Fruit fly (Drosophila melanogaster) whole organism, embryonic: ENCODE measurements around the gene CG31542.

Source experiments
- Atf6 ChIP-seq: fragments of 200-800 bp; sonication (Bioruptor generic); IDR thresholded peaks from 2 replicates; pipeline ENCODE4 v1.3.6; 2022; ENCODE audit warnings: missing biosample characterization, missing genetic modification characterization
- Awh ChIP-seq: fragments of 200-800 bp; sonication (Bioruptor generic); IDR thresholded peaks from 2 replicates; pipeline ENCODE4, ENCODE4 v1.3.6; 2022; ENCODE audit warnings: missing biosample characterization, missing genetic modification characterization
- CG10431 ChIP-seq: fragments of 200-800 bp; sonication (Bioruptor generic); optimal IDR thresholded peaks from 3 replicates; lab custom pipeline; 2018; ENCODE audit warnings: missing biosample characterization, mild to moderate bottlenecking, missing genetic modification characterization
- CG10959 ChIP-seq: fragments of 200-800 bp; sonication (Bioruptor generic); IDR thresholded peaks from 2 replicates; pipeline ENCODE4 v1.3.6; 2022; ENCODE audit warnings: missing biosample characterization, missing genetic modification characterization
- CG11085 ChIP-seq: fragments of 200-800 bp; sonication (Bioruptor generic); IDR thresholded peaks from 2 replicates; pipeline ENCODE4 v1.3.6; 2022; ENCODE audit warnings: missing biosample characterization, missing genetic modification characterization
- CG12219 ChIP-seq: fragments of 200-800 bp; sonication (Bioruptor generic); optimal IDR thresholded peaks from 3 replicates; lab custom pipeline; 2018; ENCODE audit warnings: missing biosample characterization, mild to moderate bottlenecking, missing genetic modification characterization
- CG12299 ChIP-seq: fragments of 200-800 bp; sonication (Bioruptor generic); optimal IDR thresholded peaks from 2 replicates; lab custom pipeline; 2018; ENCODE audit warnings: missing biosample characterization, mild to moderate bottlenecking, missing genetic modification characterization
- CG13287 ChIP-seq: fragments of 200-800 bp; sonication (Bioruptor generic); IDR thresholded peaks from 2 replicates; pipeline ENCODE4 v1.3.6; 2022; ENCODE audit warnings: missing biosample characterization, missing genetic modification characterization; ENCODE audit not compliant: partially characterized antibody
- CG13894 ChIP-seq: fragments of 200-800 bp; sonication (Bioruptor generic); optimal IDR thresholded peaks from 3 replicates; lab custom pipeline; 2018; ENCODE audit warnings: missing biosample characterization, mild to moderate bottlenecking, missing genetic modification characterization, moderate library complexity
- CG14050 ChIP-seq: fragments of 200-800 bp; sonication (Bioruptor generic); IDR thresholded peaks from 3 replicates; pipeline ENCODE4 v1.3.6; 2022; ENCODE audit warnings: missing biosample characterization, missing genetic modification characterization
- CG16863 ChIP-seq: fragments of 200-800 bp; sonication (Bioruptor generic); optimal IDR thresholded peaks from 3 replicates; lab custom pipeline; 2016; ENCODE audit warnings: missing biosample characterization, missing genetic modification characterization
- CG17568 ChIP-seq: fragments of 200-800 bp; sonication (Bioruptor generic); optimal IDR thresholded peaks from 2 replicates; lab custom pipeline; 2018; ENCODE audit warnings: missing biosample characterization, mild to moderate bottlenecking, missing genetic modification characterization, moderate library complexity
- CG18262 ChIP-seq: fragments of 200-800 bp; optimal IDR thresholded peaks from 3 replicates; lab custom pipeline; 2019; ENCODE audit warnings: missing biosample characterization, mild to moderate bottlenecking, missing genetic modification characterization, moderate library complexity
- CG2875 ChIP-seq: fragments of 200-800 bp; sonication (Bioruptor generic); optimal IDR thresholded peaks from 2 replicates; lab custom pipeline; 2017; ENCODE audit warnings: missing biosample characterization, mild to moderate bottlenecking, missing genetic modification characterization, missing genetic modification reagents
- CG30020 ChIP-seq: fragments of 200-800 bp; optimal IDR thresholded peaks from 2 replicates; lab custom pipeline; 2019; ENCODE audit warnings: missing biosample characterization, mild to moderate bottlenecking, missing genetic modification characterization, moderate library complexity
- CG32532 ChIP-seq: fragments of 200-800 bp; sonication (Bioruptor generic); IDR thresholded peaks from 2 replicates; pipeline ENCODE4 v1.3.6; 2022; ENCODE audit warnings: missing biosample characterization, missing genetic modification characterization
- CG33557 ChIP-seq: fragments of 200-800 bp; sonication (Bioruptor generic); optimal IDR thresholded peaks from 2 replicates; lab custom pipeline; 2019; ENCODE audit warnings: missing biosample characterization, mild to moderate bottlenecking, missing genetic modification characterization, moderate library complexity
- CG4617 ChIP-seq: fragments of 200-800 bp; sonication (Bioruptor generic); optimal IDR thresholded peaks from 3 replicates; lab custom pipeline; 2016; ENCODE audit warnings: missing biosample characterization, missing genetic modification characterization, borderline replicate concordance
- CG8290 ChIP-seq, 3 experiments: fragments of 200-800 bp; sonication (Bioruptor generic); optimal IDR thresholded peaks; 2 replicates each; lab custom pipeline; 2016 to 2019; ENCODE audit warnings: missing biosample characterization in 3 of 3, missing genetic modification characterization in 3 of 3, mild to moderate bottlenecking in 2 of 3, moderate library complexity in 1 of 3
- CG9215 ChIP-seq: fragments of 200-800 bp; sonication (Bioruptor generic); IDR thresholded peaks from 2 replicates; pipeline ENCODE4 v1.3.6; 2022; ENCODE audit warnings: missing biosample characterization, missing genetic modification characterization
- CG9609 ChIP-seq: fragments of 200-800 bp; sonication (Bioruptor generic); optimal IDR thresholded peaks from 3 replicates; lab custom pipeline; 2016; ENCODE audit warnings: missing biosample characterization, missing genetic modification characterization
- CG9817 ChIP-seq: fragments of 200-800 bp; sonication (Bioruptor generic); optimal IDR thresholded peaks from 2 replicates; lab custom pipeline; 2018; ENCODE audit warnings: missing biosample characterization, mild to moderate bottlenecking, missing genetic modification characterization, moderate library complexity
- Camta ChIP-seq: fragments of 200-800 bp; sonication (Bioruptor generic); optimal IDR thresholded peaks from 2 replicates; lab custom pipeline; 2016; ENCODE audit warnings: missing biosample characterization, missing genetic modification characterization
- Dip2 ChIP-seq: fragments of 200-800 bp; sonication (Bioruptor generic); IDR thresholded peaks from 2 replicates; pipeline ENCODE4 v1.3.6; 2022; ENCODE audit warnings: missing biosample characterization, missing genetic modification characterization
- E2f2 ChIP-seq: fragments of 200-800 bp; sonication (Bioruptor generic); IDR thresholded peaks from 2 replicates; pipeline ENCODE4 v1.3.6; 2022; ENCODE audit warnings: missing biosample characterization, missing genetic modification characterization
- Hr51 ChIP-seq, 2 experiments: fragments of 200-800 bp; sonication (Bioruptor generic); optimal IDR thresholded peaks; 2 replicates in 1 of 2; 3 replicates in 1 of 2; lab custom pipeline; 2016 to 2018; ENCODE audit warnings: missing biosample characterization in 2 of 2, missing genetic modification characterization in 2 of 2, mild to moderate bottlenecking in 1 of 2, moderate library complexity in 1 of 2
- MBD-R2 ChIP-seq: fragments of 200-800 bp; sonication (Bioruptor generic); IDR thresholded peaks from 2 replicates; pipeline ENCODE4 v1.3.6; 2022; ENCODE audit warnings: missing biosample characterization, missing genetic modification characterization
- NC2β ChIP-seq: fragments of 200-800 bp; sonication (Bioruptor generic); optimal IDR thresholded peaks from 2 replicates; lab custom pipeline; 2016; ENCODE audit warnings: missing biosample characterization, missing genetic modification characterization
- Poxn ChIP-seq: fragments of 200-800 bp; sonication (Bioruptor generic); IDR thresholded peaks from 2 replicates; pipeline ENCODE4 v1.3.6; 2022; ENCODE audit warnings: missing biosample characterization, missing genetic modification characterization
- Rfx ChIP-seq: fragments of 200-800 bp; sonication (Bioruptor generic); IDR thresholded peaks from 2 replicates; pipeline ENCODE4 v1.3.6; 2022; ENCODE audit warnings: missing biosample characterization, missing genetic modification characterization
- Taf1 ChIP-seq: fragments of 200-800 bp; sonication (Bioruptor generic); IDR thresholded peaks from 2 replicates; pipeline ENCODE4 v1.3.6; 2022; ENCODE audit warnings: missing biosample characterization, missing genetic modification characterization
- abd-A ChIP-seq: fragments of 200-800 bp; sonication (Bioruptor generic); optimal IDR thresholded peaks from 3 replicates; lab custom pipeline; 2019; ENCODE audit warnings: missing biosample characterization, mild to moderate bottlenecking, missing genetic modification characterization, moderate library complexity
- crol ChIP-seq: fragments of 200-800 bp; sonication (Bioruptor generic); IDR thresholded peaks from 2 replicates; pipeline ENCODE4 v1.3.6; 2022; ENCODE audit warnings: missing biosample characterization, missing genetic modification characterization
- dimm ChIP-seq: fragments of 200-800 bp; sonication (Bioruptor generic); IDR thresholded peaks from 2 replicates; pipeline ENCODE4 v1.3.6; 2022; ENCODE audit warnings: missing biosample characterization, missing genetic modification characterization
- dpn ChIP-seq, 2 experiments: fragments of 200-800 bp; sonication (Bioruptor generic); optimal IDR thresholded peaks; 3 replicates each; lab custom pipeline; 2016; ENCODE audit warnings: missing biosample characterization in 2 of 2, missing genetic modification characterization in 2 of 2
- esg ChIP-seq: fragments of 200-800 bp; sonication (Bioruptor generic); conservative IDR thresholded peaks from 2 replicates; pipeline ENCODE4 v1.3.6; 2022; ENCODE audit warnings: missing biosample characterization, missing genetic modification characterization
- fd96Cb ChIP-seq: fragments of 200-800 bp; sonication (Bioruptor generic); optimal IDR thresholded peaks from 2 replicates; lab custom pipeline; 2018; ENCODE audit warnings: missing biosample characterization, mild to moderate bottlenecking, missing genetic modification characterization, moderate library complexity
- grau ChIP-seq: fragments of 200-800 bp; optimal IDR thresholded peaks from 3 replicates; lab custom pipeline; 2019; ENCODE audit warnings: missing biosample characterization, mild to moderate bottlenecking, missing genetic modification characterization, moderate library complexity
- ham ChIP-seq: fragments of 200-800 bp; sonication (Bioruptor generic); IDR thresholded peaks from 2 replicates; pipeline ENCODE4 v1.3.6; 2022; ENCODE audit warnings: missing biosample characterization, missing genetic modification characterization
- insv ChIP-seq, 2 experiments: fragments of 200-800 bp; sonication (Bioruptor generic); optimal IDR thresholded peaks; 3 replicates each; lab custom pipeline; 2016 to 2018; ENCODE audit warnings: missing biosample characterization in 2 of 2, missing genetic modification characterization in 2 of 2
- jigr1 ChIP-seq: fragments of 200-800 bp; sonication (Bioruptor generic); IDR thresholded peaks from 3 replicates; pipeline ENCODE4 v1.3.6; 2022; ENCODE audit warnings: missing biosample characterization, missing genetic modification characterization
- klu ChIP-seq: fragments of 200-800 bp; sonication (Bioruptor generic); IDR thresholded peaks from 2 replicates; pipeline ENCODE4 v1.3.6; 2022; ENCODE audit warnings: missing biosample characterization, missing genetic modification characterization
- odd ChIP-seq: fragments of 200-800 bp; sonication (Bioruptor generic); optimal IDR thresholded peaks from 2 replicates; lab custom pipeline; 2017; ENCODE audit warnings: missing biosample characterization, mild to moderate bottlenecking, missing genetic modification characterization
- pnt ChIP-seq: fragments of 200-800 bp; sonication (Bioruptor generic); optimal IDR thresholded peaks from 3 replicates; lab custom pipeline; 2016; ENCODE audit warnings: missing biosample characterization, missing genetic modification characterization
- salm ChIP-seq: fragments of 200-800 bp; sonication (Bioruptor generic); optimal IDR thresholded peaks from 2 replicates; lab custom pipeline; 2018; ENCODE audit warnings: missing biosample characterization, mild to moderate bottlenecking, missing genetic modification characterization
- sens ChIP-seq: fragments of 200-800 bp; sonication (Bioruptor generic); peaks from one replicate; lab custom pipeline; 2016; ENCODE audit warnings: missing biosample characterization, missing genetic modification characterization
- sr ChIP-seq: fragments of 200-800 bp; sonication (Bioruptor generic); IDR thresholded peaks from 3 replicates; pipeline ENCODE4 v1.3.6; 2022; ENCODE audit warnings: missing biosample characterization, missing genetic modification characterization
- twi ChIP-seq: fragments of 200-800 bp; optimal IDR thresholded peaks from 2 replicates; lab custom pipeline; 2019; ENCODE audit warnings: missing biosample characterization, mild to moderate bottlenecking, missing genetic modification characterization, moderate library complexity
- zen ChIP-seq: fragments of 200-800 bp; sonication (Bioruptor generic); optimal IDR thresholded peaks from 3 replicates; lab custom pipeline; 2018; ENCODE audit warnings: missing biosample characterization, mild to moderate bottlenecking, missing genetic modification characterization, moderate library complexity
- zf30C ChIP-seq: fragments of 200-800 bp; sonication (Bioruptor generic); optimal IDR thresholded peaks from 3 replicates; lab custom pipeline; 2018; ENCODE audit warnings: missing biosample characterization, mild to moderate bottlenecking, missing genetic modification characterization

CG31542 gene

DNA sequence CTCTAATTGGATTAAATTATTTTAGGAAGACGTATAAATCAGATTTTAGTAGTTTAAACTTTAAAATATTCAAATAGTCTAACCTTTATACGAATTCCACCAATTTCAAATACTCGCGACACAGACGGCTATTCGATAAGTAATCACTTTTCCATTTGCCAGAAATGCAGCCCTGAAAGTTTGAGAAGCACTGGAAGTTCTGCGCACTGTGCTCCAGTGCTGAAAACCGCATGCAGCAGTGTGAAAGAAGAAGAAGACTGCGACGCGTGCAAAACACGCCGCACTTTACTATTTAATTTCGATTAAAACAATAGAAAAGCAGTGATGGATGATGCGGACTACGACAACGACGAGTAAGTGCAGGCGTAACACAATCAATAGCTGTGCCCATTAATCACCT, 2.2 kb downstream of the CG31542 start, which contains the start of gene Polr2F (continued):
- TF ChIP-seq CG4617 (GFP tag; lab: Kevin White, UChicago) (peak; percentile 98), CG32532 (GFP tag; lab: Robert Waterston, UW) (peak; percentile 87), Taf1 (GFP tag; lab: Robert Waterston, UW) (peak; percentile 56; the same call in 1 of the 2 replicates), CG13894 (tag; lab: Kevin White, UChicago) (peak; percentile 89), sens (peak; percentile 96), CG11085 (GFP tag; lab: Robert Waterston, UW) (peak; percentile 75), CG9817 (tag; lab: Kevin White, UChicago) (peak; percentile 88), ham (GFP tag; lab: Robert Waterston, UW) (peak; percentile 43; the same call in 1 of the 2 replicates), CG10959 (GFP tag; lab: Robert Waterston, UW) (peak; percentile 38; the same call in 1 of the 2 replicates), Rfx (GFP tag; lab: Robert Waterston, UW) (peak; percentile 94), dimm (GFP tag; lab: Robert Waterston, UW) (no peak), grau (tag; lab: Kevin White, UChicago) (peak; percentile 76), twi (tag; lab: Kevin White, UChicago) (peak; percentile 63), odd (no peak), CG13287 (GFP tag; lab: Robert Waterston, UW) (peak; percentile 70), insv (GFP tag; optimal IDR thresholded peaks at IDR 0.05; lab: Kevin White, UChicago) (peak in 1 of 2 experiments; percentile 70), CG33557 (GFP tag; lab: Kevin White, UChicago) (peak; percentile 63), CG17568 (GFP tag; lab: Kevin White, UChicago) (no peak), Camta (GFP tag; lab: Kevin White, UChicago) (peak; percentile 80), CG12299 (tag; lab: Kevin White, UChicago) (peak; percentile 44), pnt (peak; percentile 89), jigr1 (GFP tag; lab: Robert Waterston, UW) (no peak), CG8290 (GFP tag; optimal IDR thresholded peaks at IDR 0.05; lab: Kevin White, UChicago) (peak; percentile 89), CG8290 (tag; optimal IDR thresholded peaks at IDR 0.05; lab: Kevin White, UChicago) (peak in 1 of 2 experiments; percentile 95), klu (GFP tag; lab: Robert Waterston, UW) (peak; percentile 71), CG14050 (GFP tag; lab: Robert Waterston, UW) (0 out of 3 replicates have a peak, but pooled peaks have one; percentile 38), dpn (GFP tag; optimal IDR thresholded peaks at IDR 0.05; lab: Kevin White, UChicago) (peak; percentile 93 to 95), Poxn (no peak; the same call in 1 of the 2 replicates), CG16863 (GFP tag; lab: Kevin White, UChicago) (peak; percentile 76), MBD-R2 (GFP tag; lab: Robert Waterston, UW) (peak; percentile 99), CG9609 (GFP tag; lab: Kevin White, UChicago) (peak; percentile 92), Atf6 (GFP tag; lab: Robert Waterston, UW) (peak; percentile 70), abd-A (tag; lab: Kevin White, UChicago) (no peak), CG9215 (peak; percentile 75), Dip2 (GFP tag; lab: Robert Waterston, UW) (no peak), E2f2 (GFP tag; lab: Robert Waterston, UW) (peak; percentile 98), CG30020 (tag; lab: Kevin White, UChicago) (peak; percentile 62), CG10431 (GFP tag; lab: Kevin White, UChicago) (no peak), CG2875 (GFP tag; lab: Kevin White, UChicago) (no peak), CG18262 (tag; lab: Kevin White, UChicago) (peak; percentile 54), NC2β (GFP tag; lab: Kevin White, UChicago) (peak; percentile 89), esg (0 out of 2 replicates have a peak, but pooled peaks have one; percentile 42), Awh (GFP tag; lab: Robert Waterston, UW) (peak; percentile 28; the same call in 1 of the 2 replicates), zen (tag; lab: Kevin White, UChicago) (peak; percentile 80), zf30C (no peak), Hr51 (GFP tag; optimal IDR thresholded peaks at IDR 0.05; lab: Kevin White, UChicago) (peak; percentile 45 to 94), fd96Cb (tag; lab: Kevin White, UChicago) (peak; percentile 44), crol (GFP tag; lab: Robert Waterston, UW) (no peak), CG12219 (GFP tag; lab: Kevin White, UChicago) (no peak), salm (tag; lab: Kevin White, UChicago) (no peak), sr (GFP tag; lab: Robert Waterston, UW) (no peak; the same call in 2 of the 3 replicates)
